Worm (Caenorhabditis elegans) whole organism, early embryonic: ENCODE measurements around the gene C25F9.14.

Experiments used
- aly-1 ChIP-seq: sonication (generic microtip); optimal IDR thresholded peaks from 2 replicates; lab custom pipeline; 2016; ENCODE audit warnings: missing genetic modification characterization, missing compliant biosample characterization
- ama-1 ChIP-seq: fragments of 150-350 bp; optimal IDR thresholded peaks from 2 replicates; lab custom pipeline; 2014
- ceh-13 ChIP-seq: fragments of 200-800 bp; sonication (Bioruptor generic); optimal IDR thresholded peaks from 2 replicates; lab custom pipeline; 2018; ENCODE audit warnings: mild to moderate bottlenecking, missing genetic modification characterization, missing compliant biosample characterization
- ets-7 ChIP-seq: sonication (generic microtip); optimal IDR thresholded peaks from 2 replicates; lab custom pipeline; 2016; ENCODE audit warnings: missing genotype, missing genetic modification characterization, missing compliant biosample characterization
- flt-1 ChIP-seq: fragments of 200-800 bp; sonication (Bioruptor generic); IDR thresholded peaks from 2 replicates; pipeline ENCODE4 v1.3.6; 2022; ENCODE audit warnings: missing genetic modification characterization, missing compliant biosample characterization
- hnd-1 ChIP-seq: sonication (generic microtip); optimal IDR thresholded peaks from 2 replicates; lab custom pipeline; 2016; ENCODE audit warnings: missing genetic modification characterization, missing compliant biosample characterization
- pes-1 ChIP-seq: fragments of 200-800 bp; sonication (Bioruptor generic); IDR thresholded peaks from 2 replicates; pipeline ENCODE4 v1.3.6; 2022; ENCODE audit warnings: missing genetic modification reagents, missing genetic modification characterization, missing compliant biosample characterization
- scrt-1 ChIP-seq: fragments of 200-800 bp; sonication (Bioruptor generic); IDR thresholded peaks from 2 replicates; pipeline ENCODE4 v1.3.6; 2022; ENCODE audit warnings: missing genetic modification characterization, missing compliant biosample characterization
- tbx-37 ChIP-seq: fragments of 200-800 bp; sonication (Bioruptor generic); conservative IDR thresholded peaks from 2 replicates; pipeline ENCODE4 v1.3.6; 2022; ENCODE audit warnings: missing genetic modification reagents, missing genetic modification characterization, missing compliant biosample characterization

DNA sequence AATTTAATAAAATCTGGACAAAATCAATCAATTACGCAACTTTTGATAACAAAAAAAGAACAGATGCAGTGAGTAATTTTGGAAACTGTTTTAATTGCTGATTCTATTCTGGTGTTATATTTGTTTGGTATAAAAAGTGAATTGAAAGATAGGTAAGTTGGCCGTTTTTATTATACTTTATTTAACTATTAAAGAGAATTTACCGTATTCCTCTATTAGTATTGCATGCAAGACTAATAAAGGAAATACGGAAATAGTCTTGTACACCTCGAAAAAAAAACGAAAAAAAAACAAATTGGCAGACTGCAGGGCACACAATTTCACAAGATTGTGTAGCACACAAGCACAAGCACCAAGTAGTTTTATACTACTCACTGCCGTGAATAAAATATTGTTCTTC lies 26.3 kb downstream of the C25F9.14 start, which contains the start of gene Y43F8B.25:
- TF ChIP-seq hnd-1 (tag; lab: Kevin White, UChicago) (no peak), ama-1 (lab: Kevin White, UChicago) (no peak), ceh-13 (GFP tag; lab: Kevin White, UChicago) (no peak), flt-1 (GFP tag; lab: Robert Waterston, UW) (no peak), scrt-1 (GFP tag; lab: Robert Waterston, UW) (no peak), tbx-37 (GFP tag; lab: Robert Waterston, UW) (no peak), ets-7 (tag; lab: Kevin White, UChicago) (no peak), pes-1 (GFP tag; lab: Robert Waterston, UW) (no peak), aly-1 (tag; lab: Kevin White, UChicago) (no peak)
